Fruit fly (Drosophila melanogaster): Measurements from ENCODE around the gene TfIIEbeta.

The TfIIEbeta gene

DNA sequence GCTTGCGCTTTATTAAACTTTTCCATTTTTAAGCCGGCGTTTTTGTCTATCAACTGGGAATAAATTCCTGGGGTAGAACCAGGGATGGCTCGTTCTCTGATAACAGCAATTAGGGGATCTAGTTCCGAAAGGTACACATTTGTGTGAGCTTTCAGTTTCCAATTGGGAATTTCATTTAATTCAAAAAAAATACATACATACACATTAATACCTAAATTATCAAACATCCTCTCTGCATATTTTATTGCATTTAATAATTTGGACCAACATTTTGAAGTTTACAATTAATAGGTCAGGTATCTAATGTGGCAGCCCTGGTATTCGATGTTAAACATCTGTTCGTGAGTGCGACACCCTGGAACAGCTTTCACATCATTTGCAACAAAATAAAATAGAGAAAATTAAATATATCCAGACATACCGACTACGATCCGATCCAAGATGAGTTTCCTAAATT lies 27.7 kb upstream of the TfIIEbeta start, which contains the start of the genes CG15011 and CG1309 (continued):
- TF ChIP-seq Ptx1 (GFP tag; IDR thresholded peaks at IDR 0.05) (peak; percentile 89), zen2 (GFP tag; IDR thresholded peaks at IDR 0.05; ENCODE audit: partially characterized antibody) (no peak), dysf (GFP tag; IDR thresholded peaks at IDR 0.05) (peak; percentile 77), Xrp1 (GFP tag; IDR thresholded peaks at IDR 0.05) (peak; percentile 80), CG7745 (tag; optimal IDR thresholded peaks at IDR 0.05) (no peak), ind (GFP tag; optimal IDR thresholded peaks at IDR 0.05) (peak; percentile 90), wek (GFP tag; optimal IDR thresholded peaks at IDR 0.05) (no peak), luna (GFP tag; optimal IDR thresholded peaks at IDR 0.05) (peak; percentile 86), bcd (GFP tag; optimal IDR thresholded peaks at IDR 0.05) (peak; percentile 80), Gsc (GFP tag; IDR thresholded peaks at IDR 0.05) (no peak), CG1233 (GFP tag; optimal IDR thresholded peaks at IDR 0.05) (peak; percentile 71), CG11085 (GFP tag; IDR thresholded peaks at IDR 0.05) (no peak), Mes4 (GFP tag; optimal IDR thresholded peaks at IDR 0.05) (peak; percentile 80), oc (tag; optimal IDR thresholded peaks at IDR 0.05) (peak; percentile 66), cato (GFP tag; optimal IDR thresholded peaks at IDR 0.05; ENCODE audit: borderline replicate concordance) (peak; percentile 79), Pdp1 (GFP tag; optimal IDR thresholded peaks at IDR 0.05) (peak; percentile 82 to 88), mld (GFP tag; IDR thresholded peaks at IDR 0.05; ENCODE audit: partially characterized antibody) (no peak), CG30020 (tag; optimal IDR thresholded peaks at IDR 0.05) (peak; percentile 79), CG2889 (GFP tag; IDR thresholded peaks at IDR 0.05) (peak; percentile 74; the same call in 2 of the 3 replicates), CG14014 (GFP tag; IDR thresholded peaks at IDR 0.05) (peak; percentile 71), CG9727 (GFP tag; optimal IDR thresholded peaks at IDR 0.05) (peak; percentile 84), hkb (optimal IDR thresholded peaks at IDR 0.05) (no peak), hkb (GFP tag; IDR thresholded peaks at IDR 0.05) (peak; percentile 60; the same call in 1 of the 2 replicates), CG8290 (GFP tag; optimal IDR thresholded peaks at IDR 0.05) (peak; percentile 73), CG8290 (tag; optimal IDR thresholded peaks at IDR 0.05) (peak; percentile 41 to 78), unc-4 (GFP tag; IDR thresholded peaks at IDR 0.05; ENCODE audit: partially characterized antibody) (peak; percentile 48), CG3163 (GFP tag; optimal IDR thresholded peaks at IDR 0.05) (peak; percentile 63), maf-S (GFP tag; optimal IDR thresholded peaks at IDR 0.05) (peak; percentile 87), CG5245 (GFP tag; optimal IDR thresholded peaks at IDR 0.05) (peak; percentile 75), CG1647 (GFP tag; optimal IDR thresholded peaks at IDR 0.05) (peak; percentile 81), Usf (GFP tag; optimal IDR thresholded peaks at IDR 0.05) (peak; percentile 51), tx (GFP tag; optimal IDR thresholded peaks at IDR 0.05) (peak; percentile 82), sob (GFP tag; IDR thresholded peaks at IDR 0.05) (peak; percentile 78), BtbVII (GFP tag; optimal IDR thresholded peaks at IDR 0.05) (no peak), lilli (GFP tag; optimal IDR thresholded peaks at IDR 0.05) (peak; percentile 94), Sin3A (optimal IDR thresholded peaks at IDR 0.05) (peak; percentile 71), CG2116 (GFP tag; optimal IDR thresholded peaks at IDR 0.05) (peak; percentile 76), lov (optimal IDR thresholded peaks at IDR 0.05) (no peak), lov (GFP tag; IDR thresholded peaks at IDR 0.05) (0 out of 3 replicates have a peak, but pooled peaks have one; percentile 21), lola (GFP tag; optimal IDR thresholded peaks at IDR 0.05) (peak in 1 of 3 experiments; percentile 87), Dref (GFP tag; IDR thresholded peaks at IDR 0.05) (no peak), CG8281 (tag; optimal IDR thresholded peaks at IDR 0.05) (peak; percentile 40), CG12236 (GFP tag; optimal IDR thresholded peaks at IDR 0.05) (peak; percentile 70), E2f1 (GFP tag; IDR thresholded peaks at IDR 0.05) (peak; percentile 68), knrl (GFP tag; IDR thresholded peaks at IDR 0.05; ENCODE audit: partially characterized antibody) (peak; percentile 69), Aef1 (GFP tag; IDR thresholded peaks at IDR 0.05) (peak; percentile 77), Nf-YC (tag; optimal IDR thresholded peaks at IDR 0.05) (peak; percentile 79), ssp (GFP tag; IDR thresholded peaks at IDR 0.05) (peak; percentile 66), CG4617 (GFP tag; optimal IDR thresholded peaks at IDR 0.05; ENCODE audit: borderline replicate concordance) (peak; percentile 91), tin (GFP tag; optimal IDR thresholded peaks at IDR 0.05) (peak; percentile 83), CG12071 (GFP tag; optimal IDR thresholded peaks at IDR 0.05) (no peak), inv (GFP tag; IDR thresholded peaks at IDR 0.05; ENCODE audit: partially characterized antibody) (peak; percentile 39; the same call in 1 of the 2 replicates)
